Worm (Caenorhabditis elegans): ENCODE measurements around the gene C03B1.2.

DNA sequence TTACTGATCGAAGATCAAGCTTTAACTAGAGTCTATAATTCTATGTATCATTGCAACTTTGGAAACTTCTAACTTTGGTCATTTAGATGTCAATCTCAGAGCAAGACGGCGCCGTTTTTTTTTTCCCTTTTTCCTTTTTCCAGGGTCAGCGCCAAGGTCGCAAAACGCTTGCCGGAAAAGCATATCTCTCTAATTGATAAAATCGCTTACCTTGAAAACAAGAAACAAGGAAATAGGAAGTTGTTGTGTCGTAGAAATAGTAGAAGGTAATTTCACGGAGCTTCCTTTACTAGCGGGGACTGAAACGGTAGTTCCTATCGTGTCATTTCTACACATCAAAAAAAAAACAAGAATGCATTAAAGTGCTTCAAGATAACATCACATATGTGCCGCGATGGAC lies 48.4 kb upstream of the C03B1.2 start:
- no peak for TF ChIP-seq unc-39 (tag; optimal IDR thresholded peaks at IDR 0.05)
- no peak for TF ChIP-seq lsy-2 (tag; optimal IDR thresholded peaks at IDR 0.05)
- no peak for TF ChIP-seq mep-1 (tag; optimal IDR thresholded peaks at IDR 0.05)
- TF ChIP-seq blmp-1 (tag; optimal IDR thresholded peaks at IDR 0.05) = no peak
- no peak for TF ChIP-seq nhr-28 (tag; optimal IDR thresholded peaks at IDR 0.05)
